Worm (Caenorhabditis elegans) whole organism, L3 larva: ENCODE data around the gene F38B7.17.

Experiments
- lsy-12 ChIP-seq: sonication (generic microtip); optimal IDR thresholded peaks from 2 replicates; lab custom pipeline; 2016; ENCODE audit warnings: mild to moderate bottlenecking, missing genetic modification characterization, missing compliant biosample characterization
- mdl-1 ChIP-seq: fragments of 150-350 bp; optimal IDR thresholded peaks from 2 replicates; lab custom pipeline; 2014; ENCODE audit warnings: missing biosample characterization, missing genetic modification characterization
- nhr-12 ChIP-seq: fragments of 150-350 bp; optimal IDR thresholded peaks from 2 replicates; lab custom pipeline; 2014; ENCODE audit warnings: missing biosample characterization, missing genetic modification characterization
- nhr-77 ChIP-seq: fragments of 150-350 bp; optimal IDR thresholded peaks from 2 replicates; lab custom pipeline; 2014; ENCODE audit warnings: missing biosample characterization, missing genetic modification characterization
- snpc-4 ChIP-seq: fragments of 150-350 bp; optimal IDR thresholded peaks from 2 replicates; lab custom pipeline; 2014; ENCODE audit warnings: missing biosample characterization, missing genetic modification characterization
- ztf-11 ChIP-seq: fragments of 150-350 bp; optimal IDR thresholded peaks from 2 replicates; lab custom pipeline; 2014; ENCODE audit warnings: missing biosample characterization, missing genetic modification characterization

DNA sequence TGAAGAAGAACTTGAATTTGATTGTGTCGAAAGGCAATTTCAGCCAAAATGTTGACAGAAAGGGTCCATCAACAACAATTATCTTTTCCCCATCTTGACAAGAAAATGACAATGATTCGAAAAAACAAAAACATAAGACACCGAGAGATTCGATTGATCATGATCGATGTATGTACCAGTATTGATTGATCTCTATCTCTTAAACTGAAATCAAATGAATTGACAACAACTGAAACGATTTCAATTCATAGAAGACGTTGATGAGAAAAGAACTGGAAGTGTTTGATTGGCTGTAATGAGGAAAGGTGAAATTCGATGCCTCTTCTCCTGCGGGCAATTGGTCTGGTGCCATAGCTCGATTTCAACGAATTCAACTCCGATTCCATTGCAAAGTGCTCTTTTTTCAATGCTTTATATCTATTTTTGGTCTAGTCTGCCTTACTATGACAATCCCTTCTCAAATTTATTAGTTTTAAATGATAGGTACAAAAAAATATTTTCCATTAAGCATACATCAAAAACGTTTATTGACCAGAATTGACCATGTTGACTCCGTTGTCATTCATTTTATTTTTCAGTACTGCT, 15.3 kb downstream of the F38B7.17 start:
- no peak for TF ChIP-seq mdl-1 (tag; lab: Kevin White, UChicago)
- TF ChIP-seq nhr-12 (tag; lab: Kevin White, UChicago), result no peak
- TF ChIP-seq lsy-12, result no peak
- no peak for TF ChIP-seq ztf-11 (tag; lab: Kevin White, UChicago)
- TF ChIP-seq snpc-4 (tag; lab: Kevin White, UChicago), result no peak
- no peak for TF ChIP-seq nhr-77 (tag; lab: Kevin White, UChicago)
